Worm (Caenorhabditis elegans) whole organism, L4 larva: Measurements from ENCODE around the gene ZK354.9.

Experiments used
- ZK546.5 ChIP-seq, 2 experiments: sonication (generic microtip); optimal IDR thresholded peaks; 2 replicates each; lab custom pipeline; 2017; ENCODE audit warnings: missing biosample characterization in 2 of 2, missing genetic modification characterization in 2 of 2
- nhr-28 ChIP-seq: fragments of 150-350 bp; optimal IDR thresholded peaks from 2 replicates; lab custom pipeline; 2014; ENCODE audit warnings: missing biosample characterization, missing genetic modification characterization

- TF ChIP-seq ZK546.5 (tag; optimal IDR thresholded peaks at IDR 0.05; lab: Kevin White, UChicago) (no peak), nhr-28 (no peak)
Observed at ce11 chrIV:5272518-5272917, 35.4 kb downstream of the ZK354.9 start, which contains the start of gene F36H12.3.
